Fruit fly (Drosophila melanogaster) whole organism, embryonic: ENCODE measurements around the gene tw.

Source experiments
- Asciz ChIP-seq: fragments of 200-800 bp; sonication (Bioruptor generic); optimal IDR thresholded peaks from 2 replicates; lab custom pipeline; 2017; ENCODE audit warnings: missing biosample characterization, mild to moderate bottlenecking, missing genetic modification characterization, missing genetic modification reagents
- CG10267 ChIP-seq: fragments of 200-800 bp; sonication (Bioruptor generic); optimal IDR thresholded peaks from 2 replicates; lab custom pipeline; 2018; ENCODE audit warnings: missing biosample characterization, mild to moderate bottlenecking, missing genetic modification characterization, moderate library complexity
- CG12155 ChIP-seq: fragments of 200-800 bp; sonication (Bioruptor generic); optimal IDR thresholded peaks from 3 replicates; lab custom pipeline; 2016; ENCODE audit warnings: missing biosample characterization, missing genetic modification characterization
- CG15011 ChIP-seq: fragments of 200-800 bp; sonication (Bioruptor generic); optimal IDR thresholded peaks from 3 replicates; lab custom pipeline; 2018; ENCODE audit warnings: missing biosample characterization, mild to moderate bottlenecking, missing genetic modification characterization
- CG17802 ChIP-seq: fragments of 200-800 bp; sonication (Bioruptor generic); optimal IDR thresholded peaks from 2 replicates; lab custom pipeline; 2018; ENCODE audit warnings: missing biosample characterization, mild to moderate bottlenecking, missing genetic modification characterization, moderate library complexity
- CG18476 ChIP-seq: fragments of 200-800 bp; sonication (Bioruptor generic); optimal IDR thresholded peaks from 2 replicates; lab custom pipeline; 2016; ENCODE audit warnings: missing biosample characterization, mild to moderate bottlenecking, missing genetic modification characterization
- CG2202 ChIP-seq: fragments of 200-800 bp; sonication (Bioruptor generic); optimal IDR thresholded peaks from 2 replicates; lab custom pipeline; 2018; ENCODE audit warnings: missing biosample characterization, mild to moderate bottlenecking, missing genetic modification characterization
- CG31224 ChIP-seq: fragments of 200-800 bp; sonication (Bioruptor generic); IDR thresholded peaks from 2 replicates; pipeline ENCODE4 v1.3.6; 2022; ENCODE audit warnings: missing biosample characterization, missing genetic modification characterization
- CG34376 ChIP-seq: fragments of 200-800 bp; sonication (Bioruptor generic); optimal IDR thresholded peaks from 2 replicates; lab custom pipeline; 2018; ENCODE audit warnings: missing biosample characterization, mild to moderate bottlenecking, missing genetic modification characterization
- CG34422 ChIP-seq: fragments of 200-800 bp; sonication (Bioruptor generic); IDR thresholded peaks from 3 replicates; pipeline ENCODE4 v1.3.6; 2022; ENCODE audit warnings: missing biosample characterization, missing genetic modification characterization
- CG3995 ChIP-seq: fragments of 200-800 bp; sonication (Bioruptor generic); optimal IDR thresholded peaks from 3 replicates; lab custom pipeline; 2016; ENCODE audit warnings: missing biosample characterization, missing genetic modification characterization
- CG4820 ChIP-seq: fragments of 200-800 bp; sonication (Bioruptor generic); optimal IDR thresholded peaks from 3 replicates; lab custom pipeline; 2016; ENCODE audit warnings: missing biosample characterization, missing genetic modification characterization
- CG6813 ChIP-seq: fragments of 200-800 bp; sonication (Bioruptor generic); optimal IDR thresholded peaks from 2 replicates; lab custom pipeline; 2017; ENCODE audit warnings: missing biosample characterization, missing genetic modification characterization, mild to moderate bottlenecking, moderate library complexity, missing genetic modification reagents
- CG7839 ChIP-seq: fragments of 200-800 bp; sonication (Bioruptor generic); optimal IDR thresholded peaks from 3 replicates; lab custom pipeline; 2018; ENCODE audit warnings: missing biosample characterization, mild to moderate bottlenecking, missing genetic modification characterization, moderate library complexity
- CG9932 ChIP-seq: fragments of 200-800 bp; sonication (Bioruptor generic); IDR thresholded peaks from 2 replicates; pipeline ENCODE4 v1.3.6; 2022; ENCODE audit warnings: missing biosample characterization, missing genetic modification characterization
- CHES-1-like ChIP-seq: fragments of 200-800 bp; sonication (Bioruptor generic); optimal IDR thresholded peaks from 2 replicates; lab custom pipeline; 2016; ENCODE audit warnings: missing biosample characterization, missing genetic modification characterization
- CkIIα-i1 ChIP-seq: fragments of 200-800 bp; sonication (Bioruptor generic); IDR thresholded peaks from 2 replicates; pipeline ENCODE4 v1.3.6; 2022; ENCODE audit warnings: missing biosample characterization, missing genetic modification characterization
- Dp ChIP-seq: fragments of 200-800 bp; sonication (Bioruptor generic); optimal IDR thresholded peaks from 2 replicates; lab custom pipeline; 2018; ENCODE audit warnings: missing biosample characterization, mild to moderate bottlenecking, missing genetic modification characterization, moderate library complexity
- Ets65A ChIP-seq: fragments of 200-800 bp; sonication (Bioruptor generic); peaks from one replicate; lab custom pipeline; 2016; ENCODE audit warnings: missing biosample characterization, missing genetic modification characterization
- Fer2 ChIP-seq: fragments of 200-800 bp; sonication (Bioruptor generic); optimal IDR thresholded peaks from 2 replicates; lab custom pipeline; 2018; ENCODE audit warnings: missing biosample characterization, mild to moderate bottlenecking, missing genetic modification characterization, moderate library complexity
- Fer3 ChIP-seq: fragments of 200-800 bp; sonication (Bioruptor generic); optimal IDR thresholded peaks from 2 replicates; lab custom pipeline; 2018; ENCODE audit warnings: missing biosample characterization, mild to moderate bottlenecking, missing genetic modification characterization, moderate library complexity
- GATAe ChIP-seq: fragments of 200-800 bp; sonication (Bioruptor generic); conservative IDR thresholded peaks from 2 replicates; pipeline ENCODE4 v1.3.6; 2022; ENCODE audit warnings: missing biosample characterization, missing genetic modification characterization
- HHEX ChIP-seq: fragments of 200-800 bp; sonication (Bioruptor generic); optimal IDR thresholded peaks from 3 replicates; lab custom pipeline; 2017; ENCODE audit warnings: missing biosample characterization, mild to moderate bottlenecking, missing genetic modification characterization, missing genetic modification reagents
- Hsf ChIP-seq: fragments of 200-800 bp; sonication (Bioruptor generic); optimal IDR thresholded peaks from 3 replicates; lab custom pipeline; 2016; ENCODE audit warnings: missing biosample characterization, missing genetic modification characterization
- MTF-1 ChIP-seq: fragments of 200-800 bp; sonication (Bioruptor generic); optimal IDR thresholded peaks from 2 replicates; lab custom pipeline; 2018; ENCODE audit warnings: missing biosample characterization, mild to moderate bottlenecking, missing genetic modification characterization, borderline replicate concordance
- Mad ChIP-seq: fragments of 200-800 bp; sonication (Bioruptor generic); optimal IDR thresholded peaks from 2 replicates; lab custom pipeline; 2016; ENCODE audit warnings: missing biosample characterization, missing genetic modification characterization
- Med ChIP-seq: fragments of 200-800 bp; sonication (Bioruptor generic); peaks from one replicate; lab custom pipeline; 2016; ENCODE audit warnings: missing biosample characterization, missing genetic modification characterization, mild to moderate bottlenecking, inconsistent platforms, moderate library complexity
- NK7.1 ChIP-seq: fragments of 200-800 bp; sonication (Bioruptor generic); optimal IDR thresholded peaks from 3 replicates; lab custom pipeline; 2016; ENCODE audit warnings: missing biosample characterization, missing genetic modification characterization
- Nf-YA ChIP-seq: fragments of 200-800 bp; sonication (Bioruptor generic); IDR thresholded peaks from 2 replicates; pipeline ENCODE4 v1.3.6; 2022; ENCODE audit warnings: missing biosample characterization, missing genetic modification characterization
- Optix ChIP-seq: fragments of 200-800 bp; sonication (Bioruptor generic); IDR thresholded peaks from 3 replicates; pipeline ENCODE4 v1.3.6; 2022; ENCODE audit warnings: missing biosample characterization, missing genetic modification characterization
- Ptx1 ChIP-seq: fragments of 200-800 bp; sonication (Bioruptor generic); IDR thresholded peaks from 2 replicates; pipeline ENCODE4 v1.3.6; 2022; ENCODE audit warnings: missing biosample characterization, missing genetic modification characterization
- Rx ChIP-seq: fragments of 200-800 bp; sonication (Bioruptor generic); IDR thresholded peaks from 2 replicates; pipeline ENCODE4 v1.3.6; 2022; ENCODE audit warnings: missing biosample characterization, missing genetic modification characterization
- Scr ChIP-seq: fragments of 200-800 bp; sonication (Bioruptor generic); IDR thresholded peaks from 2 replicates; pipeline ENCODE4 v1.3.6; 2022; ENCODE audit warnings: missing biosample characterization, missing genetic modification characterization; ENCODE audit not compliant: partially characterized antibody
- Spps ChIP-seq: fragments of 200-800 bp; sonication (Bioruptor generic); optimal IDR thresholded peaks from 2 replicates; lab custom pipeline; 2018; ENCODE audit warnings: missing biosample characterization, mild to moderate bottlenecking, missing genetic modification characterization
- Sry-δ ChIP-seq: fragments of 200-800 bp; sonication (Bioruptor generic); optimal IDR thresholded peaks from 2 replicates; lab custom pipeline; 2016; ENCODE audit warnings: missing biosample characterization, missing genetic modification characterization
- ara ChIP-seq: fragments of 200-800 bp; sonication (Bioruptor generic); IDR thresholded peaks from 2 replicates; pipeline ENCODE4 v1.3.6; 2022; ENCODE audit warnings: missing biosample characterization, missing genetic modification characterization
- ash1 ChIP-seq: fragments of 200-800 bp; sonication (Bioruptor generic); optimal IDR thresholded peaks from 2 replicates; lab custom pipeline; 2018; ENCODE audit warnings: missing biosample characterization, mild to moderate bottlenecking, missing genetic modification characterization
- cg ChIP-seq: fragments of 200-800 bp; sonication (Bioruptor generic); optimal IDR thresholded peaks from 3 replicates; lab custom pipeline; 2019; ENCODE audit warnings: missing biosample characterization, mild to moderate bottlenecking, missing genetic modification characterization, moderate library complexity
- dm ChIP-seq: fragments of 200-800 bp; sonication (Bioruptor generic); optimal IDR thresholded peaks from 3 replicates; lab custom pipeline; 2016; ENCODE audit warnings: missing biosample characterization, missing genetic modification characterization
- dpn ChIP-seq, 2 experiments: fragments of 200-800 bp; sonication (Bioruptor generic); optimal IDR thresholded peaks; 3 replicates each; lab custom pipeline; 2016; ENCODE audit warnings: missing biosample characterization in 2 of 2, missing genetic modification characterization in 2 of 2
- inv ChIP-seq: fragments of 200-800 bp; sonication (Bioruptor generic); IDR thresholded peaks from 2 replicates; pipeline ENCODE4 v1.3.6; 2022; ENCODE audit warnings: missing biosample characterization, missing genetic modification characterization; ENCODE audit not compliant: partially characterized antibody
- kah ChIP-seq: fragments of 200-800 bp; sonication (Bioruptor generic); optimal IDR thresholded peaks from 2 replicates; lab custom pipeline; 2018; ENCODE audit warnings: missing biosample characterization, mild to moderate bottlenecking, missing genetic modification characterization
- lbe ChIP-seq: fragments of 200-800 bp; sonication (Bioruptor generic); optimal IDR thresholded peaks from 2 replicates; lab custom pipeline; 2016; ENCODE audit warnings: missing biosample characterization, mild to moderate bottlenecking, missing genetic modification characterization
- lola ChIP-seq, 3 experiments: fragments of >200 bp in 2 of 3; fragments of 200-800 bp in 1 of 3; sonication (Bioruptor generic) in 1 of 3; optimal IDR thresholded peaks; 2 replicates each; lab custom pipeline; 2017 to 2019; ENCODE audit warnings: missing biosample characterization in 3 of 3, missing genetic modification characterization in 3 of 3, mild to moderate bottlenecking in 1 of 3, moderate library complexity in 1 of 3
- pan ChIP-seq, 4 experiments: fragments of >200 bp in 3 of 4; fragments of 200-800 bp in 1 of 4; sonication (Bioruptor generic) in 1 of 4; optimal IDR thresholded peaks in 3 of 4; IDR thresholded peaks in 1 of 4; 2 replicates each; pipeline versions ENCODE4 v1.3.6 to Lab custom; 2017 to 2022; ENCODE audit warnings: missing biosample characterization in 2 of 4, missing genetic modification characterization in 2 of 4, mixed read lengths in 1 of 4
- sens ChIP-seq: fragments of 200-800 bp; sonication (Bioruptor generic); peaks from one replicate; lab custom pipeline; 2016; ENCODE audit warnings: missing biosample characterization, missing genetic modification characterization
- shn ChIP-seq: fragments of 200-800 bp; sonication (Bioruptor generic); optimal IDR thresholded peaks from 3 replicates; lab custom pipeline; 2016; ENCODE audit warnings: missing biosample characterization, missing genetic modification characterization
- z ChIP-seq: fragments of 200-800 bp; sonication (Bioruptor generic); IDR thresholded peaks from 3 replicates; pipeline ENCODE4 v1.3.6; 2022; ENCODE audit warnings: missing biosample characterization, missing genetic modification characterization

The tw gene

dm6 chrX:758892-759621 lies 25.5 kb upstream of the tw start, which contains the start of gene CG5273 (continued):
- TF ChIP-seq CG18476 (GFP tag; lab: Kevin White, UChicago) (no peak), dm (GFP tag; lab: Kevin White, UChicago) (no peak), CG31224 (GFP tag; lab: Robert Waterston, UW) (peak; percentile 98), CG34376 (GFP tag; lab: Kevin White, UChicago) (peak; percentile 80), lola (GFP tag; optimal IDR thresholded peaks at IDR 0.05; lab: Kevin White, UChicago) (no peak), lbe (GFP tag; lab: Kevin White, UChicago) (peak; percentile 45), Fer3 (tag; lab: Kevin White, UChicago) (no peak), CG7839 (tag; lab: Kevin White, UChicago) (peak; percentile 7), CHES-1-like (peak; percentile 54), Scr (GFP tag; lab: Robert Waterston, UW) (peak; percentile 97), shn (no peak), CG6813 (GFP tag; lab: Kevin White, UChicago) (no peak), Dp (GFP tag; lab: Kevin White, UChicago) (peak; percentile 56), pan (optimal IDR thresholded peaks at IDR 0.05; lab: Kevin White, UChicago) (no peak), pan (GFP tag; optimal IDR thresholded peaks at IDR 0.05 in 1 of 2, IDR thresholded peaks at IDR 0.05 in 1 of 2) (peak in 1 of 2 experiments; percentile 18), Optix (GFP tag; lab: Robert Waterston, UW) (no peak), CG9932 (GFP tag; lab: Robert Waterston, UW) (peak; percentile 70), Ets65A (GFP tag; lab: Kevin White, UChicago) (peak; percentile 28), Hsf (no peak), cg (GFP tag; lab: Kevin White, UChicago) (no peak), dpn (GFP tag; optimal IDR thresholded peaks at IDR 0.05; lab: Kevin White, UChicago) (peak in 1 of 2 experiments; percentile 18), CG10267 (tag; lab: Kevin White, UChicago) (peak; percentile 65), CG34422 (no peak), kah (peak; percentile 48), CG3995 (peak; percentile 40), Mad (GFP tag; lab: Kevin White, UChicago) (peak; percentile 19), CG12155 (no peak), Nf-YA (GFP tag; lab: Robert Waterston, UW) (0 out of 2 replicates have a peak, but pooled peaks have one; percentile 32), Rx (GFP tag; lab: Robert Waterston, UW) (no peak), MTF-1 (peak; percentile 7), inv (GFP tag; lab: Robert Waterston, UW) (peak; percentile 85), Asciz (peak; percentile 0)

- TF ChIP-seq ara (GFP tag; lab: Robert Waterston, UW) (no peak), Med (peak; percentile 71), Spps (tag; lab: Kevin White, UChicago) (no peak), sens (GFP tag; lab: Kevin White, UChicago) (peak; percentile 63), GATAe (GFP tag; lab: Robert Waterston, UW) (no peak)
These were observed 22.5 kb upstream of the tw start for dm6 chrX:762047-762446.

- TF ChIP-seq CG4820 (GFP tag; lab: Kevin White, UChicago) (peak; percentile 72), z (GFP tag; lab: Robert Waterston, UW) (peak; percentile 61; the same call in 2 of the 3 replicates), CkIIα-i1 (0 out of 2 replicates have a peak, but pooled peaks have one; percentile 35), CG2202 (peak; percentile 76), CG15011 (GFP tag; lab: Kevin White, UChicago) (peak; percentile 84), Sry-δ (GFP tag; lab: Kevin White, UChicago) (peak; percentile 80), NK7.1 (GFP tag; lab: Kevin White, UChicago) (peak; percentile 91), HHEX (GFP tag; lab: Kevin White, UChicago) (peak; percentile 95), Ptx1 (GFP tag; lab: Robert Waterston, UW) (peak; percentile 80), ash1 (GFP tag; lab: Kevin White, UChicago) (peak; percentile 89), Fer2 (tag; lab: Kevin White, UChicago) (peak; percentile 60), CG17802 (tag; lab: Kevin White, UChicago) (peak; percentile 73)
These were observed 19.5 kb upstream of the tw start, which contains the start of gene RpL22 for dm6 chrX:765039-765508. Gene RpL22, minus strand, starts transcription at chrX:765130.
